Worm (Caenorhabditis elegans) whole organism, L1 larva: ENCODE results near the gene Y45F3A.8.

Experiments
- C34B4.2 ChIP-seq: sonication (generic microtip); optimal IDR thresholded peaks from 2 replicates; lab custom pipeline; 2017; ENCODE audit warnings: mild to moderate bottlenecking, missing genetic modification characterization, missing compliant biosample characterization
- F16B12.6 ChIP-seq: fragments of 150-350 bp; optimal IDR thresholded peaks from 2 replicates; lab custom pipeline; 2014; ENCODE audit warnings: missing biosample characterization, missing genetic modification characterization
- Y116A8C.19 ChIP-seq: sonication (generic microtip); optimal IDR thresholded peaks from 2 replicates; lab custom pipeline; 2016; ENCODE audit warnings: missing compliant biosample characterization, missing genetic modification characterization, borderline replicate concordance
- aha-1 ChIP-seq: fragments of 150-350 bp; optimal IDR thresholded peaks from 2 replicates; lab custom pipeline; 2014; ENCODE audit warnings: missing biosample characterization, missing genetic modification characterization
- alr-1 ChIP-seq: fragments of 200-800 bp; sonication (Bioruptor generic); optimal IDR thresholded peaks from 2 replicates; lab custom pipeline; 2018; ENCODE audit warnings: borderline replicate concordance, mild to moderate bottlenecking, missing genetic modification characterization, missing compliant biosample characterization
- ceh-90 ChIP-seq: sonication (generic microtip); optimal IDR thresholded peaks from 2 replicates; lab custom pipeline; 2016; ENCODE audit warnings: missing genetic modification characterization, missing compliant biosample characterization
- dsc-1 ChIP-seq: sonication (generic microtip); optimal IDR thresholded peaks from 2 replicates; lab custom pipeline; 2016; ENCODE audit warnings: mild to moderate bottlenecking, missing genetic modification characterization, missing compliant biosample characterization
- efl-1 ChIP-seq, 4 experiments: fragments of 150-350 bp; optimal IDR thresholded peaks in 3 of 4; peaks in 1 of 4; 1 replicate in 1 of 4; 2 replicates in 3 of 4; lab custom pipeline; 2014; ENCODE audit warnings: missing biosample characterization in 2 of 4, missing genetic modification characterization in 2 of 4, missing genetic modification reagents in 2 of 4
- elt-3 ChIP-seq, 6 experiments: fragments of 150-350 bp in 1 of 6; sonication (generic microtip); optimal IDR thresholded peaks; 2 replicates each; lab custom pipeline; 2017 to 2018; ENCODE audit warnings: missing biosample characterization in 6 of 6, missing genetic modification characterization in 6 of 6, inconsistent platforms in 1 of 6
- ets-5 ChIP-seq: fragments of 200-800 bp; sonication (Bioruptor generic); IDR thresholded peaks from 2 replicates; pipeline ENCODE4 v1.3.6; 2022; ENCODE audit warnings: missing genetic modification characterization, missing compliant biosample characterization
- fkh-10 ChIP-seq: sonication (generic microtip); optimal IDR thresholded peaks from 2 replicates; lab custom pipeline; 2017; ENCODE audit warnings: missing biosample characterization, missing genetic modification reagents, missing genetic modification characterization
- fkh-4 ChIP-seq: sonication (generic microtip); optimal IDR thresholded peaks from 2 replicates; lab custom pipeline; 2016; ENCODE audit warnings: missing compliant biosample characterization, missing genetic modification characterization, borderline replicate concordance
- fkh-8 ChIP-seq: sonication (generic microtip); optimal IDR thresholded peaks from 2 replicates; lab custom pipeline; 2016; ENCODE audit warnings: mild to moderate bottlenecking, missing genetic modification characterization, missing compliant biosample characterization
- hlh-4 ChIP-seq: sonication (generic microtip); optimal IDR thresholded peaks from 2 replicates; lab custom pipeline; 2016; ENCODE audit warnings: mild to moderate bottlenecking, missing genetic modification characterization, missing compliant biosample characterization
- lin-14 ChIP-seq: fragments of 200-800 bp; sonication (Bioruptor generic); optimal IDR thresholded peaks from 2 replicates; lab custom pipeline; 2018; ENCODE audit warnings: mild to moderate bottlenecking, missing genetic modification characterization, moderate library complexity, missing compliant biosample characterization
- lin-39 ChIP-seq: fragments of 150-350 bp; optimal IDR thresholded peaks from 2 replicates; lab custom pipeline; 2014; ENCODE audit warnings: missing biosample characterization, missing genetic modification reagents, missing genetic modification characterization
- lir-3 ChIP-seq: sonication (generic microtip); optimal IDR thresholded peaks from 2 replicates; lab custom pipeline; 2016; ENCODE audit warnings: mild to moderate bottlenecking, missing genetic modification characterization, moderate library complexity, missing compliant biosample characterization; ENCODE audit not compliant: poor library complexity
- mef-2 ChIP-seq: fragments of 150-350 bp; optimal IDR thresholded peaks from 2 replicates; lab custom pipeline; 2014; ENCODE audit warnings: missing biosample characterization, missing genetic modification characterization
- nhr-12 ChIP-seq: sonication (generic microtip); optimal IDR thresholded peaks from 2 replicates; lab custom pipeline; 2017; ENCODE audit warnings: missing biosample characterization, missing genetic modification characterization
- nhr-28 ChIP-seq: fragments of 150-350 bp; optimal IDR thresholded peaks from 2 replicates; lab custom pipeline; 2014; ENCODE audit warnings: missing biosample characterization, missing genetic modification characterization
- nhr-47 ChIP-seq: sonication (generic microtip); optimal IDR thresholded peaks from 2 replicates; lab custom pipeline; 2016; ENCODE audit warnings: mild to moderate bottlenecking, missing genetic modification characterization, moderate library complexity, missing compliant biosample characterization
- nhr-71 ChIP-seq: sonication (generic microtip); optimal IDR thresholded peaks from 2 replicates; lab custom pipeline; 2016; ENCODE audit warnings: mild to moderate bottlenecking, missing genetic modification characterization, moderate library complexity, missing compliant biosample characterization
- nhr-76 ChIP-seq: sonication (generic microtip); optimal IDR thresholded peaks from 2 replicates; lab custom pipeline; 2017; ENCODE audit warnings: missing biosample characterization, missing genetic modification characterization
- pax-3 ChIP-seq: fragments of 200-800 bp; sonication (Bioruptor generic); optimal IDR thresholded peaks from 2 replicates; lab custom pipeline; 2018; ENCODE audit warnings: mild to moderate bottlenecking, missing genetic modification characterization, moderate library complexity, missing compliant biosample characterization
- pqm-1 ChIP-seq: sonication (generic microtip); optimal IDR thresholded peaks from 3 replicates; lab custom pipeline; 2017; ENCODE audit warnings: missing biosample characterization, missing genetic modification characterization
- skn-1 ChIP-seq: fragments of 150-350 bp; optimal IDR thresholded peaks from 2 replicates; lab custom pipeline; 2014; ENCODE audit warnings: missing biosample characterization, missing genetic modification characterization
- snpc-4 ChIP-seq: fragments of 150-350 bp; optimal IDR thresholded peaks from 2 replicates; lab custom pipeline; 2014; ENCODE audit warnings: missing biosample characterization, missing genetic modification characterization
- swsn-7 ChIP-seq: sonication (generic microtip); optimal IDR thresholded peaks from 2 replicates; lab custom pipeline; 2016; ENCODE audit warnings: missing genetic modification characterization, missing compliant biosample characterization
- tbx-2 ChIP-seq: sonication (generic microtip); optimal IDR thresholded peaks from 2 replicates; lab custom pipeline; 2016; ENCODE audit warnings: missing genetic modification characterization, missing compliant biosample characterization
- unc-62 ChIP-seq: fragments of 150-350 bp; optimal IDR thresholded peaks from 2 replicates; lab custom pipeline; 2014; ENCODE audit warnings: missing biosample characterization, missing genetic modification reagents, missing genetic modification characterization
- unc-86 ChIP-seq: sonication (generic microtip); optimal IDR thresholded peaks from 2 replicates; lab custom pipeline; 2016; ENCODE audit warnings: missing genetic modification characterization, missing compliant biosample characterization
- unc-98 ChIP-seq: fragments of 200-800 bp; sonication (Bioruptor generic); IDR thresholded peaks from 2 replicates; pipeline ENCODE4 v1.3.6; 2022; ENCODE audit warnings: missing genetic modification characterization, missing compliant biosample characterization
- zag-1 ChIP-seq: fragments of 150-350 bp; optimal IDR thresholded peaks from 2 replicates; lab custom pipeline; 2014; ENCODE audit warnings: missing biosample characterization, missing genetic modification characterization
- zip-4 ChIP-seq: fragments of 200-800 bp; sonication (Bioruptor generic); optimal IDR thresholded peaks from 2 replicates; lab custom pipeline; 2018; ENCODE audit warnings: mild to moderate bottlenecking, missing genetic modification characterization, moderate library complexity, missing compliant biosample characterization
- ztf-4 ChIP-seq: fragments of 150-350 bp; optimal IDR thresholded peaks from 2 replicates; lab custom pipeline; 2014; ENCODE audit warnings: missing biosample characterization, missing genetic modification characterization

Gene Y45F3A.8

ce11 chrIII:10608161-10608560 lies 15.5 kb upstream of the Y45F3A.8 start (continued):
- TF ChIP-seq ztf-4 (tag; lab: Kevin White, UChicago) (no peak), nhr-71 (tag; lab: Kevin White, UChicago) (peak; percentile 41), dsc-1 (tag; lab: Kevin White, UChicago) (peak; percentile 69), nhr-76 (tag; lab: Kevin White, UChicago) (no peak), lir-3 (tag; lab: Kevin White, UChicago) (no peak), aha-1 (tag; lab: Kevin White, UChicago) (no peak), fkh-4 (tag; lab: Kevin White, UChicago) (no peak), lin-14 (GFP tag; lab: Kevin White, UChicago) (no peak)
- TF ChIP-seq, all 84 proteins: peak for 7

- TF ChIP-seq swsn-7, result no peak
- TF ChIP-seq ets-5 (GFP tag; lab: Robert Waterston, UW), result no peak
- no peak for TF ChIP-seq mef-2 (tag; lab: Kevin White, UChicago)
- TF ChIP-seq zip-4 (GFP tag; lab: Kevin White, UChicago), result no peak
- no peak for TF ChIP-seq snpc-4 (tag; lab: Kevin White, UChicago)
- TF ChIP-seq unc-86 (tag; lab: Kevin White, UChicago), result no peak
- TF ChIP-seq nhr-28 (tag; lab: Kevin White, UChicago), result no peak
- no peak for TF ChIP-seq nhr-71 (tag; lab: Kevin White, UChicago)
- TF ChIP-seq lin-39 (tag; lab: Kevin White, UChicago), result no peak
- TF ChIP-seq hlh-4 (tag; lab: Kevin White, UChicago), result no peak
- TF ChIP-seq pqm-1 (tag; lab: Kevin White, UChicago), result no peak
- no peak for TF ChIP-seq Y116A8C.19 (tag; lab: Kevin White, UChicago)
- TF ChIP-seq fkh-8 (tag; lab: Kevin White, UChicago), result no peak
- TF ChIP-seq F16B12.6 (tag; lab: Kevin White, UChicago), result no peak
- no peak for TF ChIP-seq alr-1 (tag; lab: Kevin White, UChicago)
- no peak for TF ChIP-seq skn-1 (tag; lab: Kevin White, UChicago)
- no peak for TF ChIP-seq zag-1
- no peak for TF ChIP-seq fkh-4 (tag; lab: Kevin White, UChicago)
- TF ChIP-seq, all 84 proteins: peak for 0
Measured at ce11 chrIII:10605049-10605448, 12.4 kb upstream of the Y45F3A.8 start, which contains the start of gene rabx-5. Gene rabx-5 (plus strand): TSS chrIII:10605349.

DNA sequence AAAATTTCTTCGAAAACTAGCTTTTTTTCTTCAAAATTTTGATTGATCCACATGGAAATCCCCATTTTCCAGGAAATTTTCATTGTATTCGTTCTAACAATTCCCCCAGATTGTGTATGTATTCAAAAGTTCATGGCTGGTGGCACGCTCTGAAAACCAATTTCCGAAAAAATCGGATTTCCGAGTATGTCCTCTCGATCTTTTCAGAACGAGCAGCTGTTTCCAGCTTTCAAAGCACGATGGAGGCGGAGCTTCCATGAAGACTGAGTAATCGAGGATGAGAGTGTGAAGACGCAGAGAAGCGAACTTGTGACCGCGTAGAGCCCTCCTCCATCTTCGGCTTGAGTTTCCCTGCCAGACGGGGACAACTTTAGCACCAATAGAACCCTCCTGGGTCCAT lies 11.7 kb upstream of the Y45F3A.8 start:
- TF ChIP-seq nhr-47 (tag; lab: Kevin White, UChicago), result peak; percentile 65
- TF ChIP-seq fkh-4 (tag; lab: Kevin White, UChicago), result no peak
- no peak for TF ChIP-seq snpc-4 (tag; lab: Kevin White, UChicago)
- TF ChIP-seq lin-14 (GFP tag; lab: Kevin White, UChicago), result peak; percentile 26
- TF ChIP-seq nhr-71 (tag; lab: Kevin White, UChicago), result peak; percentile 72
- peak; percentile 51 for TF ChIP-seq dsc-1 (tag; lab: Kevin White, UChicago)
- TF ChIP-seq fkh-8 (tag; lab: Kevin White, UChicago), result peak; percentile 98
- peak; percentile 4 for TF ChIP-seq F16B12.6 (tag; lab: Kevin White, UChicago)
- TF ChIP-seq swsn-7, result peak; percentile 13
- peak; percentile 24 for TF ChIP-seq mef-2 (tag; lab: Kevin White, UChicago)

- TF ChIP-seq unc-98, result no peak
- TF ChIP-seq elt-3 (tag; optimal IDR thresholded peaks at IDR 0.05; lab: Kevin White, UChicago), result no peak
- TF ChIP-seq C34B4.2, result no peak
- TF ChIP-seq tbx-2 (tag; lab: Kevin White, UChicago), result no peak
- TF ChIP-seq ceh-90 (tag; lab: Kevin White, UChicago), result no peak
- TF ChIP-seq nhr-12 (tag; lab: Kevin White, UChicago), result no peak
- no peak for TF ChIP-seq pax-3 (tag; lab: Kevin White, UChicago)
- TF ChIP-seq Y116A8C.19 (tag; lab: Kevin White, UChicago), result no peak
- no peak for TF ChIP-seq alr-1 (tag; lab: Kevin White, UChicago)
- no peak for TF ChIP-seq zip-4 (GFP tag; lab: Kevin White, UChicago)
- TF ChIP-seq efl-1 (optimal IDR thresholded peaks at IDR 0.05; lab: Kevin White, UChicago), result no peak
- no peak for TF ChIP-seq efl-1 (GFP tag; optimal IDR thresholded peaks at IDR 0.05 in 1 of 2; lab: Kevin White, UChicago)
- TF ChIP-seq fkh-10 (GFP tag; lab: Kevin White, UChicago), result no peak
- no peak for TF ChIP-seq unc-62 (GFP tag; lab: Kevin White, UChicago)
- TF ChIP-seq F16B12.6 (tag; lab: Kevin White, UChicago), result no peak
Measured at ce11 chrIII:10603248-10603647, 10.6 kb upstream of the Y45F3A.8 start, which contains the start of gene Y39A1A.2. Gene Y39A1A.2 (minus strand): TSS chrIII:10603566.
